Worm (Caenorhabditis elegans) whole organism, young adult: ENCODE measurements around the gene cest-16.

Experiments
- Y53F4B.3 ChIP-seq: fragments of 200-800 bp; sonication (Bioruptor generic); IDR thresholded peaks from 2 replicates; pipeline ENCODE4 v1.3.6; 2022; ENCODE audit warnings: missing genetic modification reagents, missing genetic modification characterization, missing compliant biosample characterization
- Y53G8AR.9 ChIP-seq: fragments of 200-800 bp; sonication (Bioruptor generic); conservative IDR thresholded peaks from 2 replicates; pipeline ENCODE4 v1.3.6; 2022; ENCODE audit warnings: missing genetic modification reagents, missing genetic modification characterization, missing compliant biosample characterization
- athp-1 ChIP-seq: sonication (generic microtip); optimal IDR thresholded peaks from 2 replicates; lab custom pipeline; 2017; ENCODE audit warnings: mild to moderate bottlenecking, missing genetic modification characterization, missing compliant biosample characterization
- chd-7 ChIP-seq: sonication (generic microtip); optimal IDR thresholded peaks from 2 replicates; lab custom pipeline; 2016; ENCODE audit warnings: mild to moderate bottlenecking, missing genetic modification characterization, moderate library complexity, missing compliant biosample characterization
- ekl-4 ChIP-seq: fragments of 200-800 bp; sonication (Bioruptor generic); IDR thresholded peaks from 2 replicates; pipeline ENCODE4 v1.3.6; 2022; ENCODE audit warnings: missing genetic modification reagents, missing genetic modification characterization, missing compliant biosample characterization
- hmg-1.2 ChIP-seq: fragments of 200-800 bp; sonication (Bioruptor generic); IDR thresholded peaks from 2 replicates; pipeline ENCODE4 v1.3.6; 2022; ENCODE audit warnings: missing genetic modification reagents, missing genetic modification characterization, missing compliant biosample characterization
- lin-40 ChIP-seq: sonication (generic microtip); optimal IDR thresholded peaks from 2 replicates; lab custom pipeline; 2016; ENCODE audit warnings: missing genetic modification characterization, mild to moderate bottlenecking, missing compliant biosample characterization, missing genotype, missing genetic modification reagents
- nhr-27 ChIP-seq: fragments of 200-800 bp; sonication (Bioruptor generic); optimal IDR thresholded peaks from 2 replicates; lab custom pipeline; 2018; ENCODE audit warnings: mild to moderate bottlenecking, missing genetic modification characterization, moderate library complexity, missing compliant biosample characterization
- pha-4 ChIP-seq: fragments of 150-350 bp; sonication (generic microtip); optimal IDR thresholded peaks from 2 replicates; lab custom pipeline; 2014; ENCODE audit warnings: missing biosample characterization, missing genetic modification reagents, missing genetic modification characterization
- rcor-1 ChIP-seq: fragments of 200-800 bp; sonication (Bioruptor generic); IDR thresholded peaks from 2 replicates; pipeline ENCODE4 v1.3.6; 2022; ENCODE audit warnings: missing genetic modification reagents, missing genetic modification characterization, missing compliant biosample characterization
- rec-8 ChIP-seq, 2 experiments: sonication (generic microtip); optimal IDR thresholded peaks; 2 replicates each; lab custom pipeline; 2016; ENCODE audit warnings: mild to moderate bottlenecking in 2 of 2, missing genetic modification characterization in 2 of 2, missing genetic modification reagents in 2 of 2, missing genotype in 2 of 2, missing biosample characterization in 1 of 2, missing compliant biosample characterization in 1 of 2, moderate library complexity in 1 of 2
- tlf-1 ChIP-seq: fragments of 200-800 bp; sonication (Bioruptor generic); optimal IDR thresholded peaks from 2 replicates; lab custom pipeline; 2018; ENCODE audit warnings: mild to moderate bottlenecking, missing genetic modification characterization, missing compliant biosample characterization
- unc-62 ChIP-seq: fragments of 150-350 bp; optimal IDR thresholded peaks from 2 replicates; lab custom pipeline; 2014; ENCODE audit warnings: missing biosample characterization, missing genetic modification reagents, missing genetic modification characterization
- ztf-25 ChIP-seq: fragments of 200-800 bp; sonication (Bioruptor generic); IDR thresholded peaks from 2 replicates; pipeline ENCODE4 v1.3.6; 2022; ENCODE audit warnings: missing genetic modification reagents, missing genetic modification characterization, missing compliant biosample characterization

DNA sequence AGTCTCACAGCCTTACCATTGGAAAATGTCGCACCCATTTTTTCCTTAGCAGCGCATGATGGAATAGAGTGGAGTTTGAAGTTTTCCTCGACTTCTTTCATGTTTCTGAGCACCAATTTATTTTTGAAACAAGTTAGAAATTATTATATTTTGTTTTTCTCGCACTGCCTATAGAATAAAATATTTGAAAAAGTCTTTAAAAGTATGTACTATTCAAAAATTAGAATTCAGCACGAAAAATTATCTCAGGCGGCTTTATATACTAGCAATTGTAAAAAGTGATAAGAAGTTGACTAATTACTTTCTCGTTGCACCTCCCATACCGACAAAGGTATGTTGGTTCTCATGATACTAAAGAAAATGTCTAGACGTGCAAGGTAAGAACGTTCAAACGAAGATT, 47.3 kb downstream of the cest-16 start, which contains the start of gene C03B1.9:
- TF ChIP-seq rcor-1 (GFP tag; lab: Robert Waterston, UW) = no peak
- TF ChIP-seq athp-1 (tag; lab: Kevin White, UChicago) = no peak
- no peak for TF ChIP-seq nhr-27 (tag; lab: Kevin White, UChicago)
- no peak for TF ChIP-seq ztf-25 (GFP tag; lab: Robert Waterston, UW)
- TF ChIP-seq Y53G8AR.9 = no peak
- no peak for TF ChIP-seq ekl-4
- TF ChIP-seq chd-7 (tag; lab: Kevin White, UChicago) = no peak
- no peak for TF ChIP-seq rec-8 (tag; optimal IDR thresholded peaks at IDR 0.05; lab: Kevin White, UChicago)
- TF ChIP-seq Y53F4B.3 = no peak
- TF ChIP-seq pha-4 = no peak
- TF ChIP-seq tlf-1 = no peak
- TF ChIP-seq lin-40 (tag; lab: Kevin White, UChicago) = no peak
- TF ChIP-seq hmg-1.2 (GFP tag; lab: Robert Waterston, UW) = no peak
- TF ChIP-seq unc-62 (GFP tag; lab: Kevin White, UChicago) = no peak
